Fruit fly (Drosophila melanogaster) whole organism: ENCODE results near the gene Acf.

ENCODE experiments used
- CG8478 ChIP-seq: fragments of >200 bp; optimal IDR thresholded peaks from 2 replicates; lab custom pipeline; 2018; ENCODE audit warnings: inconsistent platforms
- Dll ChIP-seq: fragments of >200 bp; optimal IDR thresholded peaks from 2 replicates; lab custom pipeline; 2017
- EcR ChIP-seq, 2 experiments: fragments of >200 bp; optimal IDR thresholded peaks; 2 replicates each; lab custom pipeline; 2017; ENCODE audit warnings: missing biosample characterization in 2 of 2, missing genetic modification characterization in 2 of 2, missing genetic modification reagents in 2 of 2
- pan ChIP-seq: fragments of >200 bp; optimal IDR thresholded peaks from 2 replicates; lab custom pipeline; 2017
- psq ChIP-seq: fragments of >200 bp; optimal IDR thresholded peaks from 2 replicates; lab custom pipeline; 2017
- usp ChIP-seq: fragments of >200 bp; optimal IDR thresholded peaks from 2 replicates; lab custom pipeline; 2017; ENCODE audit warnings: missing biosample characterization, missing genetic modification characterization, mixed read lengths

Acf gene

dm6 chr3R:31808571-31808970 lies 14.8 kb downstream of the Acf start:
- TF ChIP-seq pan (no peak), CG8478 (no peak), EcR (GFP tag; optimal IDR thresholded peaks at IDR 0.05; lab: Kevin White, UChicago) (no peak), psq (no peak)

DNA sequence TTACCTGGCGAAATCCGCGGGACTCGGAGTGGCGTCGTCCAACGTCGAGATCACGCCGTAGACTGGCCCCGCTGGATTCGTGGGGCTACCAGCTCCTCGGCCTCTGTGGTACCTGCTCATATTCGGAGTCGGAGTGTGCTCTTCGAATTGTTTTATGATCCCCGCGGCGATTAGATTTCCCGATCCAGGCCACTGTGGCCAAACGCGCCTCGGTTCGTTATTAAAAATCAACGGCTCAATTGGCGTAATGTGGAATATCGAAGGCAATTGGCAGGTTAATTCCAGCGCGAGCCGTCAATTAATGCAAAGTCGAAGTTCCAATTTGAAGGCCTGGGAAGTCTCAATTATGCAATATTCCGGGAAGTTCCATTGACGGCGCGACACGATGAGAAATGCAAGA lies 15.8 kb downstream of the Acf start:
- no peak for TF ChIP-seq CG8478
- TF ChIP-seq pan = no peak
- no peak for TF ChIP-seq psq
- peak; percentile 9 for TF ChIP-seq Dll (lab: Kevin White, UChicago)
- TF ChIP-seq usp (GFP tag; lab: Kevin White, UChicago) = no peak

DNA sequence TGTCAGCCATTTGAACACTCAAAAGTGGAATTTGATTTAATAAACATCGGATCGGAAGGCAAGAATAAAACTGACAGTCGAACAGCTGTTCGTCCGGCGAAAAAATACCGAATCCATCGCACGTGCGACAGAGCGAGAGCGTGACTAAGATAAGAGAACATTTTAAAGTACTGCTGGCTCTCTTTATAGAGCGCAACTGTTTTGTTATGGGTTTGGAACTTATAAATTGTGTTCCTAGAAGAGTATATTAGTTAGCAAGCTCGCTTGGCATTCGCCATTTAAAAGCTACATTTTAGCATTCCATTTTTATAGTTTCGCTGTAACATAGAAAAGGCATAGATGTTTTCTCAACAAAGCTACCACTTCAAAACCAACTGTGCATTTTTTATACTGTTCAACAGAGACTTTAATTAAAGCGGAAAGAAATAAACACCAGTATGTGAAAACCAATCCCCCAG lies 16.3 kb downstream of the Acf start, which contains the start of gene Rift:
Rift (minus strand) TSS at position 114 of the 458 bp plus-strand sequence.
- TF ChIP-seq usp (GFP tag; lab: Kevin White, UChicago) = no peak
- TF ChIP-seq pan = no peak
- no peak for TF ChIP-seq CG8478
- no peak for TF ChIP-seq EcR (GFP tag; optimal IDR thresholded peaks at IDR 0.05; lab: Kevin White, UChicago)
- TF ChIP-seq Dll (lab: Kevin White, UChicago) = no peak
- TF ChIP-seq psq = no peak

DNA sequence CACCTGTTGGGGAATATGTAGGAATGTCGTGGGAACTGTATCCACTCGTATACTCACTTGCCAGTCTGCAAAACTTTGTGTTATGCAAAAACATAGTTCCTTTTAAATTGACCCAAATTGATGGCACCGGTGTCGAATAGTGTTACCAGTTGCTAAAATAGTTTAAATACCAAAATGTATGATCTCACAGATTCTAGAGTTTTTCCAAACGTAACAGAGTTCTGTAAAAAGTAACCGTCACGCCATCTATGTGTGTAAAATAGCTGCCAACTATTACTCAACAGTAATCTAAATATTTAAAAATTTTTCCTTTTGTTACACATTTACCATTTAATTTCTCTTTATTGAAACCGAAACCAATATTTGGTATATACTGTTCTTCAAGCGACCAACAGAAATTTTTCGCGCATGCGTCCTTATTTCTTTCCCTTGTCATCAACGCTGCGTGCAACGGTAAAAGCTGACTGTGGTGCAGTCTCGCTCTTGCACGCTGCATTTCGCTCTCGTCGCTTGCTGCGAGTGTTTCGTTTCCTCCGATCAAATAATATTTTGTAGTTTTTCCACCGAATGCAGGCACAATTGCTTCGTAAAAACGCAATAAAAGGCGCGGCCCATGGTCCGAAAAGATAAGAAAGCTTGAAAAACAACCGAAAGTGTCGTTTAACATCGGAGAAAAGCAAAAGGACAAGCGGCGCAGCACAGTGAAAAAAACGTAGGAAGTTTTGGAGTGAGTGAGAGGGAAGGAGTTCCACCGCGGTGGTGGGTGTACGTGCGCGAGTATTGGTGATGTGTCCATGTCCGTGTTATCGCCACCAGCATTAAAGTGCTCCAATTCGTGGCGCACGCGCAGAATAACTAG lies 18.6 kb downstream of the Acf start, which contains the start of the genes FeCH and RhoGAP100F:
FeCH (minus strand) TSS at position 180 of the 859 bp plus-strand sequence.
RhoGAP100F (plus strand) TSS at position 493 of the 859 bp plus-strand sequence.
- TF ChIP-seq EcR (GFP tag; optimal IDR thresholded peaks at IDR 0.05; lab: Kevin White, UChicago) (no peak), pan (no peak), psq (no peak), CG8478 (no peak), Dll (lab: Kevin White, UChicago) (no peak), usp (GFP tag; lab: Kevin White, UChicago) (no peak)

DNA sequence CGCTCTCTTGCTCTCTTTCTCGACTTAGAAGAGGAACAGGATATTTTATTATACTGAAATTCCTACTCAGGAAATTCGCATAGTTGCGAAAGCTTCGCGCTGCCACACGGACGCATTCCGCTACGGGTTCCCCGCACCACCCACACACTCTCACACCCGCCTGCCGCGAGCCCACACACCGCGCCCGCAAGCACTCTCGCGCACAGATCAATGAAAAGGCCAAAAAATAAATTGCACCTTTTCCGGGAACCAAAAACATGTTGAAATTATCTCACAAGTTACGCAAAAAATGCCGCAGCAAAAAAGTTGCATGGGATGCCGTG lies 19.2 kb downstream of the Acf start:
- TF ChIP-seq Dll (lab: Kevin White, UChicago) (no peak), usp (GFP tag; lab: Kevin White, UChicago) (no peak), EcR (GFP tag; optimal IDR thresholded peaks at IDR 0.05; lab: Kevin White, UChicago) (no peak), CG8478 (no peak), psq (no peak)

- TF ChIP-seq EcR (GFP tag; optimal IDR thresholded peaks at IDR 0.05; lab: Kevin White, UChicago) (no peak), CG8478 (no peak), psq (no peak), Dll (lab: Kevin White, UChicago) (no peak), usp (GFP tag; lab: Kevin White, UChicago) (no peak), pan (no peak)
Measured at dm6 chr3R:31822462-31822861, 28.7 kb downstream of the Acf start.

DNA sequence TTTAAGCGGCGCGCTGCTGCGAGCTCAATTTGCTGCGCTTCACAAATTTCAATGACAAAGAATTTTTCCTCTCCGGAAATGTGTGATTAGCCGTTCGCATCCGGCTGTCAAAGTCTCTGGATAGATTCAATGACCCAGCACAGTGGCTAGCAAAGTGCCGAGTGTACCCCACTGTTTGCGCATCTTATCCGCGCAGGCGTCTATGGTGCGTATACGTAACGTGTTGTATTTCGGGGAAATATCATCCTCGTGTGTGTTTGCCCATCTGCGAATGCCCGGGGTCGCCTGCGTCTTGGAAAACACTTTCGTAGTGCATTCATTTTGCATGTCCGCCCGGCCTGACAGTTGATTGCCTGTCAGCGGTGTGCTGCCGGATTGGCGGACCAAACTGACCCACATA lies 30.4 kb downstream of the Acf start:
- TF ChIP-seq psq (no peak), CG8478 (no peak), EcR (GFP tag; optimal IDR thresholded peaks at IDR 0.05; lab: Kevin White, UChicago) (no peak)

dm6 chr3R:31825571-31826068 lies 31.8 kb downstream of the Acf start:
- TF ChIP-seq Dll (lab: Kevin White, UChicago) = no peak
- no peak for TF ChIP-seq CG8478
- TF ChIP-seq psq = no peak
- TF ChIP-seq EcR (GFP tag; optimal IDR thresholded peaks at IDR 0.05; lab: Kevin White, UChicago) = no peak
- TF ChIP-seq usp (GFP tag; lab: Kevin White, UChicago) = no peak
- TF ChIP-seq pan = no peak

- TF ChIP-seq pan (no peak), EcR (GFP tag; optimal IDR thresholded peaks at IDR 0.05; lab: Kevin White, UChicago) (no peak), psq (no peak), usp (GFP tag; lab: Kevin White, UChicago) (no peak), Dll (lab: Kevin White, UChicago) (no peak), CG8478 (no peak)
Measured at dm6 chr3R:31826422-31826821, 32.6 kb downstream of the Acf start.
